Fruit fly (Drosophila melanogaster) whole organism, prepupa: ENCODE data around the gene mad2.

ENCODE experiments used
- CG1621 ChIP-seq: fragments of 200-800 bp; sonication (Bioruptor generic); optimal IDR thresholded peaks from 3 replicates; lab custom pipeline; 2018; ENCODE audit warnings: missing biosample characterization, mild to moderate bottlenecking, missing genetic modification characterization
- CG16779 ChIP-seq: fragments of 200-800 bp; sonication (Bioruptor generic); optimal IDR thresholded peaks from 3 replicates; lab custom pipeline; 2017; ENCODE audit warnings: missing biosample characterization, mild to moderate bottlenecking, missing genetic modification characterization
- CG31627 ChIP-seq: fragments of 200-800 bp; sonication (Bioruptor generic); optimal IDR thresholded peaks from 3 replicates; lab custom pipeline; 2016; ENCODE audit warnings: missing biosample characterization, missing genetic modification characterization
- CG6808 ChIP-seq: fragments of 200-800 bp; sonication (Bioruptor generic); optimal IDR thresholded peaks from 3 replicates; lab custom pipeline; 2017; ENCODE audit warnings: missing biosample characterization, missing genetic modification characterization, mild to moderate bottlenecking, moderate library complexity, missing genetic modification reagents
- Eip75B ChIP-seq: fragments of 200-800 bp; sonication (Bioruptor generic); optimal IDR thresholded peaks from 3 replicates; lab custom pipeline; 2016; ENCODE audit warnings: missing biosample characterization, missing genetic modification characterization
- Met ChIP-seq: fragments of 200-800 bp; sonication (Bioruptor generic); optimal IDR thresholded peaks from 3 replicates; lab custom pipeline; 2016; ENCODE audit warnings: missing biosample characterization, missing genetic modification characterization
- fkh ChIP-seq: fragments of 200-800 bp; sonication (Bioruptor generic); optimal IDR thresholded peaks from 3 replicates; lab custom pipeline; 2017; ENCODE audit warnings: missing biosample characterization, mild to moderate bottlenecking, missing genetic modification characterization, moderate library complexity
- ss ChIP-seq, 2 experiments: fragments of 200-800 bp; sonication (Bioruptor generic); optimal IDR thresholded peaks; 2 replicates in 1 of 2; 3 replicates in 1 of 2; lab custom pipeline; 2017 to 2018; ENCODE audit warnings: mild to moderate bottlenecking in 2 of 2, missing biosample characterization in 2 of 2, missing genetic modification characterization in 2 of 2, moderate library complexity in 1 of 2

- no peak for TF ChIP-seq CG1621
- no peak for TF ChIP-seq fkh
- no peak for TF ChIP-seq ss (GFP tag; optimal IDR thresholded peaks at IDR 0.05; lab: Kevin White, UChicago)
- no peak for TF ChIP-seq CG31627 (GFP tag; lab: Kevin White, UChicago)
- TF ChIP-seq Eip75B (GFP tag; lab: Kevin White, UChicago) = no peak
- no peak for TF ChIP-seq CG16779 (tag; lab: Kevin White, UChicago)
- TF ChIP-seq CG6808 (GFP tag; lab: Kevin White, UChicago) = no peak
- TF ChIP-seq Met = no peak
Observed at dm6 chr3L:5768532-5769497, 44.1 kb downstream of the mad2 start, which contains the start of the genes Ppat-Dpck and scny.
